Worm (Caenorhabditis elegans) whole organism, late embryonic: Measurements from ENCODE around the gene amph-1.

ENCODE experiments used
- C08G9.2 ChIP-seq: sonication (generic microtip); optimal IDR thresholded peaks from 2 replicates; lab custom pipeline; 2016; ENCODE audit warnings: mild to moderate bottlenecking, missing genetic modification characterization, moderate library complexity, missing compliant biosample characterization
- C38D4.7 ChIP-seq: fragments of 200-800 bp; sonication (Bioruptor generic); optimal IDR thresholded peaks from 2 replicates; lab custom pipeline; 2018; ENCODE audit warnings: mild to moderate bottlenecking, missing genetic modification characterization, moderate library complexity, missing compliant biosample characterization
- ama-1 ChIP-seq: fragments of 150-350 bp; optimal IDR thresholded peaks from 2 replicates; lab custom pipeline; 2014
- ceh-14 ChIP-seq: sonication (generic microtip); optimal IDR thresholded peaks from 2 replicates; lab custom pipeline; 2016; ENCODE audit warnings: missing genotype, missing genetic modification characterization, missing compliant biosample characterization
- ceh-19 ChIP-seq: fragments of 200-800 bp; sonication (Bioruptor generic); optimal IDR thresholded peaks from 2 replicates; lab custom pipeline; 2018; ENCODE audit warnings: mild to moderate bottlenecking, missing genetic modification characterization, missing compliant biosample characterization
- ceh-2 ChIP-seq: sonication (generic microtip); optimal IDR thresholded peaks from 2 replicates; lab custom pipeline; 2016; ENCODE audit warnings: missing genotype, missing genetic modification characterization, missing compliant biosample characterization
- ceh-22 ChIP-seq: sonication (generic microtip); optimal IDR thresholded peaks from 2 replicates; lab custom pipeline; 2017; ENCODE audit warnings: missing biosample characterization, missing genetic modification characterization
- ceh-30 ChIP-seq: fragments of 150-350 bp; optimal IDR thresholded peaks from 2 replicates; lab custom pipeline; 2014; ENCODE audit warnings: missing biosample characterization, missing genetic modification characterization
- ceh-34 ChIP-seq: sonication (generic microtip); optimal IDR thresholded peaks from 2 replicates; lab custom pipeline; 2016; ENCODE audit warnings: mild to moderate bottlenecking, missing genetic modification characterization, missing compliant biosample characterization
- ceh-48 ChIP-seq: sonication (generic microtip); optimal IDR thresholded peaks from 2 replicates; lab custom pipeline; 2016; ENCODE audit warnings: missing genetic modification characterization, inconsistent platforms, missing compliant biosample characterization
- ceh-9 ChIP-seq: sonication (generic microtip); optimal IDR thresholded peaks from 2 replicates; lab custom pipeline; 2016; ENCODE audit warnings: mild to moderate bottlenecking, missing genetic modification characterization, inconsistent platforms, missing compliant biosample characterization
- che-1 ChIP-seq: sonication (generic microtip); optimal IDR thresholded peaks from 2 replicates; lab custom pipeline; 2016; ENCODE audit warnings: mild to moderate bottlenecking, missing genetic modification characterization, missing compliant biosample characterization
- dmd-4 ChIP-seq: sonication (generic microtip); optimal IDR thresholded peaks from 2 replicates; lab custom pipeline; 2016; ENCODE audit warnings: borderline replicate concordance, missing genetic modification characterization, missing compliant biosample characterization
- dve-1 ChIP-seq: sonication (generic microtip); optimal IDR thresholded peaks from 2 replicates; lab custom pipeline; 2017; ENCODE audit warnings: antibody characterized with exemption, mild to moderate bottlenecking, missing genetic modification characterization, missing compliant biosample characterization
- elt-2 ChIP-seq: sonication (generic microtip); optimal IDR thresholded peaks from 2 replicates; lab custom pipeline; 2016; ENCODE audit warnings: missing genetic modification reagents, missing genetic modification characterization, missing compliant biosample characterization
- eyg-1 ChIP-seq: sonication (generic microtip); optimal IDR thresholded peaks from 2 replicates; lab custom pipeline; 2016; ENCODE audit warnings: missing genotype, missing genetic modification characterization, missing compliant biosample characterization
- fax-1 ChIP-seq: sonication (generic microtip); optimal IDR thresholded peaks from 2 replicates; lab custom pipeline; 2016; ENCODE audit warnings: missing genotype, missing genetic modification characterization, missing compliant biosample characterization
- fkh-10 ChIP-seq: fragments of 150-350 bp; optimal IDR thresholded peaks from 2 replicates; lab custom pipeline; 2014; ENCODE audit warnings: missing biosample characterization, missing genetic modification reagents, missing genetic modification characterization
- fkh-6 ChIP-seq: sonication (generic microtip); optimal IDR thresholded peaks from 2 replicates; lab custom pipeline; 2016; ENCODE audit warnings: missing genetic modification characterization, missing compliant biosample characterization
- gmeb-2 ChIP-seq: sonication (generic microtip); optimal IDR thresholded peaks from 2 replicates; lab custom pipeline; 2016; ENCODE audit warnings: missing genetic modification characterization, inconsistent platforms, missing compliant biosample characterization
- hlh-15 ChIP-seq: sonication (generic microtip); optimal IDR thresholded peaks from 2 replicates; lab custom pipeline; 2016; ENCODE audit warnings: missing genetic modification characterization, missing compliant biosample characterization
- hlh-30 ChIP-seq: sonication (generic microtip); optimal IDR thresholded peaks from 2 replicates; lab custom pipeline; 2017; ENCODE audit warnings: antibody characterized with exemption, missing genetic modification characterization, missing compliant biosample characterization; ENCODE audit not compliant: insufficient read depth
- hlh-8 ChIP-seq: sonication (generic microtip); optimal IDR thresholded peaks from 2 replicates; lab custom pipeline; 2016; ENCODE audit warnings: missing genotype, missing genetic modification characterization, missing compliant biosample characterization
- madf-2 ChIP-seq: sonication (generic microtip); optimal IDR thresholded peaks from 2 replicates; lab custom pipeline; 2017; ENCODE audit warnings: missing genetic modification characterization, missing compliant biosample characterization
- mec-3 ChIP-seq: sonication (generic microtip); optimal IDR thresholded peaks from 2 replicates; lab custom pipeline; 2016; ENCODE audit warnings: borderline replicate concordance, missing genetic modification characterization, missing compliant biosample characterization
- odd-2 ChIP-seq: sonication (generic microtip); optimal IDR thresholded peaks from 2 replicates; lab custom pipeline; 2017; ENCODE audit warnings: antibody characterized with exemption, mild to moderate bottlenecking, missing genetic modification characterization, missing compliant biosample characterization
- pag-3 ChIP-seq: sonication (generic microtip); optimal IDR thresholded peaks from 2 replicates; lab custom pipeline; 2016; ENCODE audit warnings: missing compliant biosample characterization, missing genetic modification characterization, borderline replicate concordance
- pax-1 ChIP-seq: fragments of 150-350 bp; optimal IDR thresholded peaks from 2 replicates; lab custom pipeline; 2014; ENCODE audit warnings: missing biosample characterization, missing genetic modification characterization
- pros-1 ChIP-seq: fragments of 150-350 bp; optimal IDR thresholded peaks from 2 replicates; lab custom pipeline; 2014; ENCODE audit warnings: missing biosample characterization, missing genetic modification reagents, missing genetic modification characterization
- ref-2 ChIP-seq: sonication (generic microtip); optimal IDR thresholded peaks from 2 replicates; lab custom pipeline; 2016; ENCODE audit warnings: missing genetic modification characterization, missing compliant biosample characterization
- rnt-1 ChIP-seq: sonication (generic microtip); optimal IDR thresholded peaks from 2 replicates; lab custom pipeline; 2016; ENCODE audit warnings: missing genetic modification characterization, missing compliant biosample characterization
- sdc-2 ChIP-seq: sonication (generic microtip); optimal IDR thresholded peaks from 2 replicates; lab custom pipeline; 2016; ENCODE audit warnings: missing genotype, missing genetic modification characterization, missing compliant biosample characterization
- sox-4 ChIP-seq: sonication (generic microtip); optimal IDR thresholded peaks from 2 replicates; lab custom pipeline; 2017; ENCODE audit warnings: mild to moderate bottlenecking, missing genetic modification characterization, inconsistent platforms, missing compliant biosample characterization
- syd-9 ChIP-seq: sonication (generic microtip); optimal IDR thresholded peaks from 2 replicates; lab custom pipeline; 2016; ENCODE audit warnings: mild to moderate bottlenecking, missing genetic modification characterization, moderate library complexity, missing compliant biosample characterization
- tbx-2 ChIP-seq: sonication (generic microtip); optimal IDR thresholded peaks from 2 replicates; lab custom pipeline; 2016; ENCODE audit warnings: missing genetic modification characterization, missing compliant biosample characterization
- tbx-7 ChIP-seq: sonication (generic microtip); optimal IDR thresholded peaks from 2 replicates; lab custom pipeline; 2016; ENCODE audit warnings: missing genotype, missing genetic modification characterization, missing compliant biosample characterization
- ttx-3 ChIP-seq: sonication (generic microtip); optimal IDR thresholded peaks from 2 replicates; lab custom pipeline; 2016; ENCODE audit warnings: missing genetic modification reagents, missing genetic modification characterization, missing compliant biosample characterization
- unc-42 ChIP-seq: sonication (generic microtip); optimal IDR thresholded peaks from 2 replicates; lab custom pipeline; 2016; ENCODE audit warnings: missing genotype, missing genetic modification characterization, missing compliant biosample characterization
- zip-5 ChIP-seq: sonication (generic microtip); optimal IDR thresholded peaks from 2 replicates; lab custom pipeline; 2016; ENCODE audit warnings: missing genetic modification characterization, missing compliant biosample characterization
- ztf-16 ChIP-seq: sonication (generic microtip); optimal IDR thresholded peaks from 2 replicates; lab custom pipeline; 2017; ENCODE audit warnings: missing genetic modification characterization, missing compliant biosample characterization

amph-1 gene

ce11 chrIV:9632094-9632493 lies 15.6 kb downstream of the amph-1 start:
- TF ChIP-seq ceh-2 (tag; lab: Kevin White, UChicago), result no peak
- no peak for TF ChIP-seq tbx-2 (tag; lab: Kevin White, UChicago)
- no peak for TF ChIP-seq dve-1 (tag; lab: Kevin White, UChicago)
- no peak for TF ChIP-seq ztf-16 (tag; lab: Kevin White, UChicago)
- TF ChIP-seq hlh-8 (tag; lab: Kevin White, UChicago), result no peak
- TF ChIP-seq rnt-1 (tag; lab: Kevin White, UChicago), result no peak
- no peak for TF ChIP-seq fkh-10 (GFP tag; lab: Kevin White, UChicago)

- TF ChIP-seq fax-1 (no peak), unc-42 (tag; lab: Kevin White, UChicago) (no peak), fkh-6 (tag; lab: Kevin White, UChicago) (no peak), elt-2 (tag; lab: Kevin White, UChicago) (no peak), hlh-30 (tag; lab: Kevin White, UChicago) (no peak), ref-2 (tag; lab: Kevin White, UChicago) (no peak), madf-2 (tag; lab: Kevin White, UChicago) (no peak)
These were observed 16.1 kb downstream of the amph-1 start for ce11 chrIV:9631579-9631978.

- no peak for TF ChIP-seq dve-1 (tag; lab: Kevin White, UChicago)
- no peak for TF ChIP-seq tbx-7
- TF ChIP-seq pag-3 (tag; lab: Kevin White, UChicago), result no peak
- TF ChIP-seq ceh-48 (tag; lab: Kevin White, UChicago), result no peak
- TF ChIP-seq ceh-30 (tag; lab: Kevin White, UChicago), result no peak
- TF ChIP-seq pros-1 (tag; lab: Kevin White, UChicago), result no peak
- TF ChIP-seq ttx-3 (tag; lab: Kevin White, UChicago), result no peak
- TF ChIP-seq ceh-19 (GFP tag; lab: Kevin White, UChicago), result no peak
- TF ChIP-seq ceh-34 (tag; lab: Kevin White, UChicago), result no peak
- TF ChIP-seq, all 69 proteins: peak for 0
These were observed 20.6 kb downstream of the amph-1 start for ce11 chrIV:9627033-9627432.

- TF ChIP-seq mec-3 (tag; lab: Kevin White, UChicago), result no peak
- no peak for TF ChIP-seq ama-1 (lab: Kevin White, UChicago)
- TF ChIP-seq dmd-4 (tag; lab: Kevin White, UChicago), result no peak
- TF ChIP-seq dve-1 (tag; lab: Kevin White, UChicago), result no peak
- TF ChIP-seq ceh-14 (tag; lab: Kevin White, UChicago), result no peak
- TF ChIP-seq hlh-8 (tag; lab: Kevin White, UChicago), result no peak
- no peak for TF ChIP-seq ttx-3 (tag; lab: Kevin White, UChicago)
- TF ChIP-seq zip-5 (tag; lab: Kevin White, UChicago), result no peak
- TF ChIP-seq eyg-1 (tag; lab: Kevin White, UChicago), result no peak
- no peak for TF ChIP-seq pax-1 (tag; lab: Kevin White, UChicago)
- no peak for TF ChIP-seq gmeb-2 (tag; lab: Kevin White, UChicago)
These were observed 21.8 kb downstream of the amph-1 start for ce11 chrIV:9625829-9626228.

DNA sequence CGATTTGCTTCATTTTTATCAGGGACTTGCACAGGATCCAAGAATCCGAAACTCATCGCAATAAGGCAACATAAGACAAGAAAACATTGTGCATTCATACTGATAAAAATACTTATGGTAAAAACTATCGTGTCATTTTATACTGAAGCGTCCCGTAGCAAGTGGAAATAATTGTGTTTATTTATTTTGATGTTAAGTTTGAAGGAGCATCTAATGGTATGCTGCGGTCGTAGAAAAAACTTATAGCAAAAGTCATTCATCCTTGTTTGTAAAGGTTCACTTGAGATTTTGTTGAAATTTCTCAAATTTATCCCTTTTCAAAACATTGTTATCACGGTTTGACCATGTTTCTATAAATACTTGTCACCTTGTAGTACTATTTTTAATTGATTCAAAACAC lies 22.7 kb downstream of the amph-1 start, which contains the start of gene W09C2.10:
Gene W09C2.10, minus strand, starts transcription at position 101 of the 400 bp plus-strand sequence.
- TF ChIP-seq C08G9.2 (tag; lab: Kevin White, UChicago) (no peak), ztf-16 (tag; lab: Kevin White, UChicago) (no peak), hlh-30 (tag; lab: Kevin White, UChicago) (no peak), ttx-3 (tag; lab: Kevin White, UChicago) (no peak), che-1 (no peak), pax-1 (tag; lab: Kevin White, UChicago) (no peak), C38D4.7 (GFP tag; lab: Kevin White, UChicago) (no peak), tbx-7 (no peak), fkh-10 (GFP tag; lab: Kevin White, UChicago) (no peak), hlh-15 (tag; lab: Kevin White, UChicago) (no peak), odd-2 (tag; lab: Kevin White, UChicago) (no peak), ceh-22 (tag; lab: Kevin White, UChicago) (no peak), dmd-4 (tag; lab: Kevin White, UChicago) (no peak), ceh-9 (no peak), sdc-2 (tag; lab: Kevin White, UChicago) (no peak), dve-1 (tag; lab: Kevin White, UChicago) (no peak), syd-9 (tag; lab: Kevin White, UChicago) (no peak), sox-4 (tag; lab: Kevin White, UChicago) (no peak), ama-1 (lab: Kevin White, UChicago) (no peak), ceh-19 (GFP tag; lab: Kevin White, UChicago) (no peak)
